Worm (Caenorhabditis elegans): ENCODE measurements around the gene C34D4.2.
A peak's percentile ranks its signal among the peaks of the same experiment; 100 is the strongest.

The C34D4.2 gene

ce11 chrIV:7190409-7190808 is 36.0 kb downstream of the C34D4.2 start:
- TF ChIP-seq ztf-4 (tag; optimal IDR thresholded peaks at IDR 0.05): no peak
- TF ChIP-seq jun-1 (tag; optimal IDR thresholded peaks at IDR 0.05): peak; percentile 77
- no peak for TF ChIP-seq ceh-82 (tag; optimal IDR thresholded peaks at IDR 0.05)
- TF ChIP-seq pha-4 (tag; optimal IDR thresholded peaks at IDR 0.05): no peak
- no peak for TF ChIP-seq eor-1 (tag; optimal IDR thresholded peaks at IDR 0.05)
- peak; percentile 94 for TF ChIP-seq pqm-1 (tag; optimal IDR thresholded peaks at IDR 0.05)
- TF ChIP-seq egl-5 (tag; optimal IDR thresholded peaks at IDR 0.05): no peak
- no peak for TF ChIP-seq nhr-237 (tag; optimal IDR thresholded peaks at IDR 0.05)
- peak in 1 of 3 experiments; percentile 21 for TF ChIP-seq elt-3 (tag; optimal IDR thresholded peaks at IDR 0.05)
- no peak for TF ChIP-seq lin-15B (tag; optimal IDR thresholded peaks at IDR 0.05)
- TF ChIP-seq ceh-28 (tag; optimal IDR thresholded peaks at IDR 0.05): peak; percentile 18
- TF ChIP-seq elt-2 (tag; optimal IDR thresholded peaks at IDR 0.05): peak; percentile 94

- no peak for TF ChIP-seq unc-39 (tag; optimal IDR thresholded peaks at IDR 0.05)
- TF ChIP-seq nhr-25 (tag; optimal IDR thresholded peaks at IDR 0.05): no peak
- TF ChIP-seq snpc-4 (tag; optimal IDR thresholded peaks at IDR 0.05): no peak
- TF ChIP-seq nhr-76 (tag; optimal IDR thresholded peaks at IDR 0.05): no peak
- no peak for TF ChIP-seq elt-1 (tag; optimal IDR thresholded peaks at IDR 0.05)
- TF ChIP-seq elt-3 (tag; optimal IDR thresholded peaks at IDR 0.05): no peak
- no peak for TF ChIP-seq nhr-11 (tag; optimal IDR thresholded peaks at IDR 0.05)
- no peak for TF ChIP-seq nfya-1 (tag; optimal IDR thresholded peaks at IDR 0.05; ENCODE audit: insufficient read depth)
- TF ChIP-seq nhr-77 (tag; optimal IDR thresholded peaks at IDR 0.05): no peak
Observed at ce11 chrIV:7191745-7192144, 37.3 kb downstream of the C34D4.2 start, which contains the start of gene R13A1.5. Gene R13A1.5, minus strand, starts transcription at chrIV:7191845.

- TF ChIP-seq mdl-1 (tag; optimal IDR thresholded peaks at IDR 0.05) (no peak), jun-1 (tag; optimal IDR thresholded peaks at IDR 0.05) (no peak), tbx-2 (tag; optimal IDR thresholded peaks at IDR 0.05) (no peak), hmg-11 (tag; optimal IDR thresholded peaks at IDR 0.05) (no peak), pha-4 (tag; optimal IDR thresholded peaks at IDR 0.05) (no peak), ceh-28 (tag; optimal IDR thresholded peaks at IDR 0.05) (no peak), elt-1 (tag; optimal IDR thresholded peaks at IDR 0.05) (no peak), mml-1 (tag; optimal IDR thresholded peaks at IDR 0.05) (no peak), ceh-9 (tag; optimal IDR thresholded peaks at IDR 0.05) (no peak), elt-2 (tag; optimal IDR thresholded peaks at IDR 0.05) (no peak), nhr-28 (tag; optimal IDR thresholded peaks at IDR 0.05) (no peak), elt-3 (tag; optimal IDR thresholded peaks at IDR 0.05) (no peak)
Observed at ce11 chrIV:7195734-7196133, 41.3 kb downstream of the C34D4.2 start, which contains the start of gene best-16. Gene best-16, minus strand, starts transcription at chrIV:7195834.

ce11 chrIV:7196853-7197252 is 42.4 kb downstream of the C34D4.2 start, which contains the start of gene unc-8:
Gene unc-8, plus strand, starts transcription at chrIV:7197153.
- TF ChIP-seq egl-27 (tag; optimal IDR thresholded peaks at IDR 0.05): no peak
- no peak for TF ChIP-seq jun-1 (tag; optimal IDR thresholded peaks at IDR 0.05)
- no peak for TF ChIP-seq elt-2 (tag; optimal IDR thresholded peaks at IDR 0.05)
- no peak for TF ChIP-seq eor-1 (tag; optimal IDR thresholded peaks at IDR 0.05)
- TF ChIP-seq ceh-28 (tag; optimal IDR thresholded peaks at IDR 0.05): no peak
- no peak for TF ChIP-seq lsy-12 (tag; optimal IDR thresholded peaks at IDR 0.05)
- no peak for TF ChIP-seq ama-1 (optimal IDR thresholded peaks at IDR 0.05)
- TF ChIP-seq ceh-16 (tag; optimal IDR thresholded peaks at IDR 0.05): no peak
- no peak for TF ChIP-seq pqm-1 (tag; optimal IDR thresholded peaks at IDR 0.05)
- TF ChIP-seq daf-12 (tag; optimal IDR thresholded peaks at IDR 0.05): no peak
- no peak for TF ChIP-seq lin-15B (tag; optimal IDR thresholded peaks at IDR 0.05)
- TF ChIP-seq zag-1 (tag; optimal IDR thresholded peaks at IDR 0.05): no peak
- TF ChIP-seq R02D3.7 (tag; optimal IDR thresholded peaks at IDR 0.05): no peak

- TF ChIP-seq aly-2 (tag; optimal IDR thresholded peaks at IDR 0.05): no peak
- no peak for TF ChIP-seq ceh-9 (tag; optimal IDR thresholded peaks at IDR 0.05)
- TF ChIP-seq jun-1 (tag; optimal IDR thresholded peaks at IDR 0.05): no peak
- no peak for TF ChIP-seq nhr-76 (tag; optimal IDR thresholded peaks at IDR 0.05)
- no peak for TF ChIP-seq nhr-11 (tag; optimal IDR thresholded peaks at IDR 0.05)
- TF ChIP-seq mml-1 (tag; optimal IDR thresholded peaks at IDR 0.05): no peak
- TF ChIP-seq ceh-82 (tag; optimal IDR thresholded peaks at IDR 0.05): no peak
- no peak for TF ChIP-seq eor-1 (tag; optimal IDR thresholded peaks at IDR 0.05)
- no peak for TF ChIP-seq nhr-28 (tag; optimal IDR thresholded peaks at IDR 0.05)
- no peak for TF ChIP-seq sea-2 (GFP tag; optimal IDR thresholded peaks at IDR 0.05)
- no peak for TF ChIP-seq unc-39 (tag; optimal IDR thresholded peaks at IDR 0.05)
- no peak for TF ChIP-seq ztf-4 (tag; optimal IDR thresholded peaks at IDR 0.05)
- TF ChIP-seq lsy-12 (tag; optimal IDR thresholded peaks at IDR 0.05): no peak
- TF ChIP-seq skn-1 (tag; optimal IDR thresholded peaks at IDR 0.05): no peak
- TF ChIP-seq nhr-25 (tag; optimal IDR thresholded peaks at IDR 0.05): no peak
- no peak for TF ChIP-seq lin-39 (tag; optimal IDR thresholded peaks at IDR 0.05)
Observed at ce11 chrIV:7203696-7204095, 49.2 kb downstream of the C34D4.2 start, which contains the start of gene R13A1.3. Gene R13A1.3, plus strand, starts transcription at chrIV:7203996.
